Worm (Caenorhabditis elegans) whole organism, L1 larva: ENCODE measurements around the gene srlf-24.

Experiments
- aly-2 ChIP-seq: fragments of 150-350 bp; optimal IDR thresholded peaks from 2 replicates; lab custom pipeline; 2014; ENCODE audit warnings: missing biosample characterization, missing genetic modification characterization
- ceh-82 ChIP-seq, 3 experiments: fragments of 150-350 bp in 1 of 3; sonication (generic microtip) in 2 of 3; optimal IDR thresholded peaks; 2 replicates each; lab custom pipeline; 2014 to 2017; ENCODE audit warnings: missing biosample characterization in 3 of 3, missing genetic modification characterization in 3 of 3
- ces-1 ChIP-seq: fragments of 150-350 bp; optimal IDR thresholded peaks from 2 replicates; lab custom pipeline; 2014; ENCODE audit warnings: missing biosample characterization, missing genetic modification reagents, missing genetic modification characterization
- efl-1 ChIP-seq, 4 experiments: fragments of 150-350 bp; optimal IDR thresholded peaks in 3 of 4; peaks in 1 of 4; 1 replicate in 1 of 4; 2 replicates in 3 of 4; lab custom pipeline; 2014; ENCODE audit warnings: missing biosample characterization in 2 of 4, missing genetic modification characterization in 2 of 4, missing genetic modification reagents in 2 of 4
- elt-2 ChIP-seq: sonication (generic microtip); optimal IDR thresholded peaks from 2 replicates; lab custom pipeline; 2016; ENCODE audit warnings: missing genetic modification characterization, mild to moderate bottlenecking, inconsistent platforms, missing compliant biosample characterization, missing genetic modification reagents
- elt-3 ChIP-seq, 6 experiments: fragments of 150-350 bp in 1 of 6; sonication (generic microtip); optimal IDR thresholded peaks; 2 replicates each; lab custom pipeline; 2017 to 2018; ENCODE audit warnings: missing biosample characterization in 6 of 6, missing genetic modification characterization in 6 of 6, inconsistent platforms in 1 of 6
- fos-1 ChIP-seq: fragments of 150-350 bp; optimal IDR thresholded peaks from 2 replicates; lab custom pipeline; 2014; ENCODE audit warnings: missing biosample characterization, missing genetic modification characterization
- swsn-7 ChIP-seq: sonication (generic microtip); optimal IDR thresholded peaks from 2 replicates; lab custom pipeline; 2016; ENCODE audit warnings: missing genetic modification characterization, missing compliant biosample characterization
- unc-62 ChIP-seq: fragments of 150-350 bp; optimal IDR thresholded peaks from 2 replicates; lab custom pipeline; 2014; ENCODE audit warnings: missing biosample characterization, missing genetic modification reagents, missing genetic modification characterization
- unc-86 ChIP-seq: sonication (generic microtip); optimal IDR thresholded peaks from 2 replicates; lab custom pipeline; 2016; ENCODE audit warnings: missing genetic modification characterization, missing compliant biosample characterization
- zag-1 ChIP-seq: fragments of 150-350 bp; optimal IDR thresholded peaks from 2 replicates; lab custom pipeline; 2014; ENCODE audit warnings: missing biosample characterization, missing genetic modification characterization
- zip-4 ChIP-seq: fragments of 200-800 bp; sonication (Bioruptor generic); optimal IDR thresholded peaks from 2 replicates; lab custom pipeline; 2018; ENCODE audit warnings: mild to moderate bottlenecking, missing genetic modification characterization, moderate library complexity, missing compliant biosample characterization
- ztf-4 ChIP-seq: fragments of 150-350 bp; optimal IDR thresholded peaks from 2 replicates; lab custom pipeline; 2014; ENCODE audit warnings: missing biosample characterization, missing genetic modification characterization

- TF ChIP-seq fos-1 (tag; lab: Kevin White, UChicago) (no peak), unc-62 (GFP tag; lab: Kevin White, UChicago) (no peak), ztf-4 (tag; lab: Kevin White, UChicago) (no peak), elt-3 (tag; optimal IDR thresholded peaks at IDR 0.05; lab: Kevin White, UChicago) (no peak), ces-1 (no peak), efl-1 (optimal IDR thresholded peaks at IDR 0.05; lab: Kevin White, UChicago) (peak; percentile 55 to 69), efl-1 (GFP tag; optimal IDR thresholded peaks at IDR 0.05 in 1 of 2; lab: Kevin White, UChicago) (peak in 1 of 2 experiments; percentile 92), zag-1 (tag; lab: Kevin White, UChicago) (no peak), zip-4 (no peak), swsn-7 (peak; percentile 60), aly-2 (tag; lab: Kevin White, UChicago) (no peak), ceh-82 (tag; optimal IDR thresholded peaks at IDR 0.05; lab: Kevin White, UChicago) (peak in 1 of 3 experiments; percentile 43), unc-86 (tag; lab: Kevin White, UChicago) (peak; percentile 38), elt-2 (peak; percentile 4)
These were observed 19.6 kb upstream of the srlf-24 start for ce11 chrIV:11125200-11125599.
